Worm (Caenorhabditis elegans): Measurements from ENCODE around the gene Y75B8A.10.

- TF ChIP-seq ceh-40 (GFP tag; IDR thresholded peaks at IDR 0.05), result no peak
- TF ChIP-seq cebp-2 (GFP tag; IDR thresholded peaks at IDR 0.05), result no peak
- no peak for TF ChIP-seq unc-130 (GFP tag; optimal IDR thresholded peaks at IDR 0.05)
- TF ChIP-seq lin-26 (GFP tag; IDR thresholded peaks at IDR 0.05), result no peak
- TF ChIP-seq lin-40 (tag; optimal IDR thresholded peaks at IDR 0.05), result no peak
- TF ChIP-seq lsl-1 (GFP tag; optimal IDR thresholded peaks at IDR 0.05), result no peak
- TF ChIP-seq rcor-1 (GFP tag; IDR thresholded peaks at IDR 0.05), result no peak
- TF ChIP-seq sptf-2 (GFP tag; optimal IDR thresholded peaks at IDR 0.05), result no peak
- TF ChIP-seq Y67H2A.10 (GFP tag; conservative IDR thresholded peaks at IDR 0.05), result no peak
- no peak for TF ChIP-seq egl-44 (GFP tag; IDR thresholded peaks at IDR 0.05)
- no peak for TF ChIP-seq ama-1 (optimal IDR thresholded peaks at IDR 0.05)
- no peak for TF ChIP-seq ama-1 (GFP tag; optimal IDR thresholded peaks at IDR 0.05)
- no peak for TF ChIP-seq F10E7.11 (tag; optimal IDR thresholded peaks at IDR 0.05)
- TF ChIP-seq ceh-58 (GFP tag; IDR thresholded peaks at IDR 0.05), result no peak
- no peak for TF ChIP-seq ceh-27 (GFP tag; optimal IDR thresholded peaks at IDR 0.05)
Observed at ce11 chrIII:12142419-12143107, 40.3 kb downstream of the Y75B8A.10 start.
